Worm (Caenorhabditis elegans) whole organism, L3 larva: Measurements from ENCODE around the gene B0035.13.

Experiments
- ZK546.5 ChIP-seq: sonication (generic microtip); optimal IDR thresholded peaks from 2 replicates; lab custom pipeline; 2017; ENCODE audit warnings: missing biosample characterization, missing genetic modification characterization
- ama-1 ChIP-seq: fragments of 150-350 bp; optimal IDR thresholded peaks from 2 replicates; lab custom pipeline; 2018
- elt-2 ChIP-seq: sonication (generic microtip); optimal IDR thresholded peaks from 2 replicates; lab custom pipeline; 2016; ENCODE audit warnings: missing genetic modification reagents, mild to moderate bottlenecking, missing genetic modification characterization, missing compliant biosample characterization
- jun-1 ChIP-seq: fragments of 150-350 bp; optimal IDR thresholded peaks from 2 replicates; lab custom pipeline; 2014; ENCODE audit warnings: missing biosample characterization, missing genetic modification reagents, missing genetic modification characterization
- nhr-237 ChIP-seq: fragments of 150-350 bp; optimal IDR thresholded peaks from 2 replicates; lab custom pipeline; 2014; ENCODE audit warnings: missing biosample characterization, missing genetic modification characterization
- nhr-28 ChIP-seq: fragments of 150-350 bp; optimal IDR thresholded peaks from 2 replicates; lab custom pipeline; 2014; ENCODE audit warnings: missing biosample characterization, missing genetic modification characterization
- pha-4 ChIP-seq: fragments of 150-350 bp; optimal IDR thresholded peaks from 2 replicates; lab custom pipeline; 2014; ENCODE audit warnings: missing biosample characterization, missing genetic modification reagents, missing genetic modification characterization
- pqm-1 ChIP-seq: fragments of 150-350 bp; optimal IDR thresholded peaks from 2 replicates; lab custom pipeline; 2017; ENCODE audit warnings: missing biosample characterization, missing genetic modification characterization, inconsistent platforms
- unc-39 ChIP-seq: sonication (generic microtip); optimal IDR thresholded peaks from 4 replicates; lab custom pipeline; 2017; ENCODE audit warnings: missing biosample characterization, missing genetic modification characterization

ce11 chrIV:11348822-11349221 is 42.3 kb upstream of the B0035.13 start:
- TF ChIP-seq unc-39, result no peak
- no peak for TF ChIP-seq nhr-237 (tag; lab: Kevin White, UChicago)
- no peak for TF ChIP-seq nhr-28 (tag; lab: Kevin White, UChicago)
- no peak for TF ChIP-seq ama-1 (lab: Kevin White, UChicago)
- no peak for TF ChIP-seq pqm-1
- no peak for TF ChIP-seq jun-1 (tag; lab: Kevin White, UChicago)
- TF ChIP-seq pha-4 (tag; lab: Kevin White, UChicago), result no peak
- TF ChIP-seq elt-2 (tag; lab: Kevin White, UChicago), result no peak
- no peak for TF ChIP-seq ZK546.5 (tag; lab: Kevin White, UChicago)
